Worm (Caenorhabditis elegans): ENCODE results near the gene Y116F11A.3.

Y116F11A.3 gene

ce11 chrV:19737458-19737857, 8.6 kb downstream of the Y116F11A.3 start, which contains the start of gene W04E12.7:
Gene W04E12.7, minus strand, starts transcription at chrV:19737558.
- TF ChIP-seq F49E8.2 (tag; optimal IDR thresholded peaks at IDR 0.05; ENCODE audit: insufficient read depth) (no peak), snpc-1.3 (tag; optimal IDR thresholded peaks at IDR 0.05; ENCODE audit: insufficient read depth) (no peak), lin-40 (tag; optimal IDR thresholded peaks at IDR 0.05) (no peak), K12H6.12 (tag; optimal IDR thresholded peaks at IDR 0.05) (no peak), ztf-3 (GFP tag; optimal IDR thresholded peaks at IDR 0.05) (no peak), xnd-1 (tag; optimal IDR thresholded peaks at IDR 0.05) (no peak), ets-4 (GFP tag; optimal IDR thresholded peaks at IDR 0.05) (no peak), unc-62 (GFP tag; optimal IDR thresholded peaks at IDR 0.05) (no peak)

ce11 chrV:19738117-19738516, 9.3 kb downstream of the Y116F11A.3 start, which contains the start of gene fbxa-131:
Gene fbxa-131, plus strand, starts transcription at chrV:19738417.
- TF ChIP-seq zfh-2 (GFP tag; conservative IDR thresholded peaks at IDR 0.05) (no peak), atf-7 (tag; optimal IDR thresholded peaks at IDR 0.05) (no peak), somi-1 (GFP tag; optimal IDR thresholded peaks at IDR 0.05) (no peak), chd-7 (tag; optimal IDR thresholded peaks at IDR 0.05) (no peak), pbrm-1 (GFP tag; IDR thresholded peaks at IDR 0.05) (no peak), K12H6.12 (tag; optimal IDR thresholded peaks at IDR 0.05) (no peak), F22D6.2 (tag; optimal IDR thresholded peaks at IDR 0.05) (no peak), madf-10 (tag; optimal IDR thresholded peaks at IDR 0.05) (no peak), ceh-91 (GFP tag; IDR thresholded peaks at IDR 0.05) (no peak), unc-130 (GFP tag; optimal IDR thresholded peaks at IDR 0.05) (no peak), egl-18 (GFP tag; IDR thresholded peaks at IDR 0.05) (no peak), nfyb-1 (GFP tag; IDR thresholded peaks at IDR 0.05) (no peak), ccch-3 (GFP tag; optimal IDR thresholded peaks at IDR 0.05) (no peak), ztf-18 (tag; optimal IDR thresholded peaks at IDR 0.05) (no peak)

ce11 chrV:19741034-19741433, 12.2 kb downstream of the Y116F11A.3 start, which contains the start of gene W04E12.2:
Gene W04E12.2, minus strand, starts transcription at chrV:19741134.
- TF ChIP-seq lag-1 (GFP tag; IDR thresholded peaks at IDR 0.05) = no peak
- no peak for TF ChIP-seq T07F8.4 (tag; optimal IDR thresholded peaks at IDR 0.05)
- TF ChIP-seq hrde-1 (tag; optimal IDR thresholded peaks at IDR 0.05; ENCODE audit: borderline replicate concordance) = no peak
- TF ChIP-seq T26A5.8 (tag; optimal IDR thresholded peaks at IDR 0.05) = no peak
- no peak for TF ChIP-seq snpc-4 (GFP tag; optimal IDR thresholded peaks at IDR 0.05)
- no peak for TF ChIP-seq snpc-4 (tag; optimal IDR thresholded peaks at IDR 0.05)
- TF ChIP-seq F49E8.2 (tag; optimal IDR thresholded peaks at IDR 0.05; ENCODE audit: insufficient read depth) = no peak
- TF ChIP-seq F37B4.10 (GFP tag; IDR thresholded peaks at IDR 0.05) = no peak
- no peak for TF ChIP-seq B0019.2 (GFP tag; conservative IDR thresholded peaks at IDR 0.05)
- TF ChIP-seq Y53G8AR.9 (GFP tag; conservative IDR thresholded peaks at IDR 0.05) = no peak
- TF ChIP-seq ztf-6 (GFP tag; IDR thresholded peaks at IDR 0.05) = no peak
- TF ChIP-seq rec-8 (tag; optimal IDR thresholded peaks at IDR 0.05) = no peak
- TF ChIP-seq snpc-3.4 (tag; optimal IDR thresholded peaks at IDR 0.05) = no peak
- no peak for TF ChIP-seq ama-1 (optimal IDR thresholded peaks at IDR 0.05)
- no peak for TF ChIP-seq ama-1 (GFP tag; optimal IDR thresholded peaks at IDR 0.05)
- no peak for TF ChIP-seq athp-1 (tag; optimal IDR thresholded peaks at IDR 0.05)

Measured in whole organism, young adult.